Worm (Caenorhabditis elegans) whole organism, L1 larva: ENCODE measurements around the gene C04E6.12.

Experiments
- lsy-2 ChIP-seq, 2 experiments: fragments of 150-350 bp; optimal IDR thresholded peaks; 2 replicates each; lab custom pipeline; 2014; ENCODE audit warnings: missing biosample characterization in 2 of 2, missing genetic modification characterization in 2 of 2
- mef-2 ChIP-seq: fragments of 150-350 bp; optimal IDR thresholded peaks from 2 replicates; lab custom pipeline; 2014; ENCODE audit warnings: missing biosample characterization, missing genetic modification characterization
- nhr-11 ChIP-seq: fragments of 150-350 bp; optimal IDR thresholded peaks from 2 replicates; lab custom pipeline; 2014; ENCODE audit warnings: missing biosample characterization, missing genetic modification characterization
- nhr-76 ChIP-seq: sonication (generic microtip); optimal IDR thresholded peaks from 2 replicates; lab custom pipeline; 2017; ENCODE audit warnings: missing biosample characterization, missing genetic modification characterization
- pag-3 ChIP-seq: sonication (generic microtip); optimal IDR thresholded peaks from 2 replicates; lab custom pipeline; 2017; ENCODE audit warnings: missing genetic modification characterization, mild to moderate bottlenecking, missing compliant biosample characterization, antibody characterized with exemption, borderline replicate concordance; ENCODE audit not compliant: insufficient read depth
- pqm-1 ChIP-seq: sonication (generic microtip); optimal IDR thresholded peaks from 3 replicates; lab custom pipeline; 2017; ENCODE audit warnings: missing biosample characterization, missing genetic modification characterization

ce11 chrV:5899940-5900339, 19.8 kb downstream of the C04E6.12 start, which contains the start of gene srd-16:
- TF ChIP-seq mef-2 (tag; lab: Kevin White, UChicago), result no peak
- TF ChIP-seq pag-3 (tag; lab: Kevin White, UChicago), result no peak
- TF ChIP-seq pqm-1 (tag; lab: Kevin White, UChicago), result no peak
- TF ChIP-seq nhr-11 (tag; lab: Kevin White, UChicago), result no peak
- TF ChIP-seq lsy-2 (tag; optimal IDR thresholded peaks at IDR 0.05; lab: Kevin White, UChicago), result no peak
- no peak for TF ChIP-seq nhr-76 (tag; lab: Kevin White, UChicago)
